Worm (Caenorhabditis elegans): ENCODE measurements around the gene nhr-130.

ce11 chrV:450757-451501 is 32.2 kb downstream of the nhr-130 start, which contains the start of gene nhr-123:
- TF ChIP-seq elt-1 (tag; optimal IDR thresholded peaks at IDR 0.05; ENCODE audit: borderline replicate concordance, insufficient read depth) (no peak), flh-1 (GFP tag; optimal IDR thresholded peaks at IDR 0.05) (no peak), lin-13 (tag; optimal IDR thresholded peaks at IDR 0.05) (no peak), ztf-11 (tag; optimal IDR thresholded peaks at IDR 0.05) (no peak), nhr-237 (tag; optimal IDR thresholded peaks at IDR 0.05) (no peak)

Measured in whole organism, mixed stage, embryonic.